Worm (Caenorhabditis elegans): ENCODE results near the gene F41E6.12.

DNA sequence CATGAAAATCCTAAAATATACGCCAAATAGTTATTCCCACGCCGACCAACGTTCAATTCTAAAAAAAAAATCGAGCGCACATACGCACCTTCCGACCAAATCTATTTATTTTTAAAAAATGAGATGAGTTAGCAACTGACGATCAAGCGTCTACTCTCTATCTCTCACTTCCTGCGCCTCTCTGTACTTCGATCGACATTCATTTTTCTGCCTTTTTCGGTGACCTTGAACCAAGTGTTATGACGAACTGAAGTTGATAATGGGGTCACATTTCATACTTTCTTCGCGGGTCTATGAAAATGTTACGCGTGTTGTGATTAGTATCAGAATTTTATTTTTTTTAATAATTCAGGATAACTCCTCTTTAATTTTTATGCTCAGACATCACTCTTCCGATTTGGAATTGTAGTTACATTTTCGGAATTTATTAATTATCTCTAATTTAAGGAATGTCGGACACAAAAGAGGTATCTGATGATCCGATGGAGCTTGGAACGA lies 21.5 kb downstream of the F41E6.12 start, which contains the start of gene smk-1:
- no peak for TF ChIP-seq him-1 (tag; optimal IDR thresholded peaks at IDR 0.05)
- TF ChIP-seq W03F9.2 (tag; optimal IDR thresholded peaks at IDR 0.05): no peak
